Worm (Caenorhabditis elegans): ENCODE results near the gene ceh-75.

ceh-75 gene

DNA sequence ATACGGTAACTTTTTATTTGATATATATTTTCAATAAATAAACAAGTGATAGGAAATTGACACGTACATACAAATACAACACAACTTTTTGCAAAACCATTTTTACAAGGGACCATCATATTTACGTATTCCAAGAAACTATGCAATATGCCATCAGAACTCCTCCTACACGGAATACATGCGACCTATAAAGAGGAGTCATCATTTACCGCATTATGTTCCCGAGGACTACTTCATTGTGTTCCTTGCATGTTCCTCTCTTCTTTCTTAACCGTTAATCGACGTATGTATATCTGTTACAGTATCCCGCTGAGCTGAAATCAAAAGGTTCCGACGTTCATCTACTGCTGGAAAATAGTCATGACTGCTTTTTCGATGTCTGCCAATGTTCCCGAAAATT is 2.7 kb upstream of the ceh-75 start, which contains the start of gene C50H2.5:
TSS of gene C50H2.5 (plus strand) at position 301 of the 400 bp plus-strand sequence.
- TF ChIP-seq B0310.2 (tag; optimal IDR thresholded peaks at IDR 0.05) (no peak), tbx-11 (GFP tag; IDR thresholded peaks at IDR 0.05) (no peak), F13C5.2 (tag; optimal IDR thresholded peaks at IDR 0.05) (no peak), ets-7 (tag; optimal IDR thresholded peaks at IDR 0.05) (no peak), sea-1 (GFP tag; conservative IDR thresholded peaks at IDR 0.05) (no peak), tra-4 (tag; optimal IDR thresholded peaks at IDR 0.05) (no peak), tbx-37 (GFP tag; conservative IDR thresholded peaks at IDR 0.05) (no peak), ceh-36 (tag; optimal IDR thresholded peaks at IDR 0.05) (no peak), flt-1 (GFP tag; IDR thresholded peaks at IDR 0.05) (no peak)

- TF ChIP-seq hnd-1 (tag; optimal IDR thresholded peaks at IDR 0.05) (no peak), F13C5.2 (tag; optimal IDR thresholded peaks at IDR 0.05) (no peak), hmbx-1 (tag; optimal IDR thresholded peaks at IDR 0.05) (no peak), tbx-37 (GFP tag; conservative IDR thresholded peaks at IDR 0.05) (no peak), ceh-13 (GFP tag; optimal IDR thresholded peaks at IDR 0.05) (no peak)
Observed at ce11 chrV:9922481-9922880, 1.3 kb downstream of the ceh-75 start, which contains the start of gene C50H2.7. C50H2.7 (plus strand) TSS chrV:9922781.

ce11 chrV:9924389-9924788 is 3.3 kb downstream of the ceh-75 start:
- TF ChIP-seq ceh-36 (tag; optimal IDR thresholded peaks at IDR 0.05) = no peak
- TF ChIP-seq hmg-4 (GFP tag; optimal IDR thresholded peaks at IDR 0.05) = no peak
- no peak for TF ChIP-seq hmbx-1 (tag; optimal IDR thresholded peaks at IDR 0.05)
- TF ChIP-seq tbx-11 (GFP tag; IDR thresholded peaks at IDR 0.05) = no peak
- no peak for TF ChIP-seq B0310.2 (tag; optimal IDR thresholded peaks at IDR 0.05)
- no peak for TF ChIP-seq ceh-13 (GFP tag; optimal IDR thresholded peaks at IDR 0.05)
- TF ChIP-seq tra-4 (tag; optimal IDR thresholded peaks at IDR 0.05) = no peak
- TF ChIP-seq tbx-37 (GFP tag; conservative IDR thresholded peaks at IDR 0.05) = no peak
- TF ChIP-seq ets-7 (tag; optimal IDR thresholded peaks at IDR 0.05) = no peak
- no peak for TF ChIP-seq pes-1 (GFP tag; IDR thresholded peaks at IDR 0.05)
- no peak for TF ChIP-seq ama-1 (optimal IDR thresholded peaks at IDR 0.05)
- no peak for TF ChIP-seq sea-1 (GFP tag; conservative IDR thresholded peaks at IDR 0.05)
- no peak for TF ChIP-seq flt-1 (GFP tag; IDR thresholded peaks at IDR 0.05)
- TF ChIP-seq scrt-1 (GFP tag; IDR thresholded peaks at IDR 0.05) = no peak
- TF ChIP-seq F13C5.2 (tag; optimal IDR thresholded peaks at IDR 0.05) = no peak

ce11 chrV:9925647-9926046 is 4.5 kb downstream of the ceh-75 start:
- TF ChIP-seq B0310.2 (tag; optimal IDR thresholded peaks at IDR 0.05) (no peak), ceh-13 (GFP tag; optimal IDR thresholded peaks at IDR 0.05) (no peak), scrt-1 (GFP tag; IDR thresholded peaks at IDR 0.05) (no peak), tra-4 (tag; optimal IDR thresholded peaks at IDR 0.05) (no peak), hmbx-1 (tag; optimal IDR thresholded peaks at IDR 0.05) (no peak)

ce11 chrV:9926240-9926639 is 5.1 kb downstream of the ceh-75 start, which contains the start of gene C50H2.13:
C50H2.13 (plus strand) TSS chrV:9926540.
- TF ChIP-seq sea-1 (GFP tag; conservative IDR thresholded peaks at IDR 0.05) (no peak), ceh-36 (tag; optimal IDR thresholded peaks at IDR 0.05) (no peak), ceh-13 (GFP tag; optimal IDR thresholded peaks at IDR 0.05) (no peak), B0310.2 (tag; optimal IDR thresholded peaks at IDR 0.05) (no peak), pes-1 (GFP tag; IDR thresholded peaks at IDR 0.05) (no peak), ama-1 (optimal IDR thresholded peaks at IDR 0.05) (no peak), tbx-37 (GFP tag; conservative IDR thresholded peaks at IDR 0.05) (no peak), F13C5.2 (tag; optimal IDR thresholded peaks at IDR 0.05) (no peak), scrt-1 (GFP tag; IDR thresholded peaks at IDR 0.05) (no peak), tbx-11 (GFP tag; IDR thresholded peaks at IDR 0.05) (no peak), tra-4 (tag; optimal IDR thresholded peaks at IDR 0.05) (no peak), hnd-1 (tag; optimal IDR thresholded peaks at IDR 0.05) (no peak), ets-7 (tag; optimal IDR thresholded peaks at IDR 0.05) (no peak), hmbx-1 (tag; optimal IDR thresholded peaks at IDR 0.05) (no peak), aly-1 (tag; optimal IDR thresholded peaks at IDR 0.05) (no peak), hmg-4 (GFP tag; optimal IDR thresholded peaks at IDR 0.05) (no peak), flt-1 (GFP tag; IDR thresholded peaks at IDR 0.05) (no peak)

ce11 chrV:9927381-9927780 is 6.2 kb downstream of the ceh-75 start:
- TF ChIP-seq aly-1 (tag; optimal IDR thresholded peaks at IDR 0.05) (no peak), tbx-37 (GFP tag; conservative IDR thresholded peaks at IDR 0.05) (no peak), sea-1 (GFP tag; conservative IDR thresholded peaks at IDR 0.05) (no peak), ets-7 (tag; optimal IDR thresholded peaks at IDR 0.05) (no peak), B0310.2 (tag; optimal IDR thresholded peaks at IDR 0.05) (no peak), flt-1 (GFP tag; IDR thresholded peaks at IDR 0.05) (no peak), ceh-36 (tag; optimal IDR thresholded peaks at IDR 0.05) (no peak), pes-1 (GFP tag; IDR thresholded peaks at IDR 0.05) (no peak), hnd-1 (tag; optimal IDR thresholded peaks at IDR 0.05) (no peak), tra-4 (tag; optimal IDR thresholded peaks at IDR 0.05) (no peak), hmbx-1 (tag; optimal IDR thresholded peaks at IDR 0.05) (no peak), hmg-4 (GFP tag; optimal IDR thresholded peaks at IDR 0.05) (no peak), scrt-1 (GFP tag; IDR thresholded peaks at IDR 0.05) (no peak), tbx-11 (GFP tag; IDR thresholded peaks at IDR 0.05) (no peak), ceh-13 (GFP tag; optimal IDR thresholded peaks at IDR 0.05) (no peak), F13C5.2 (tag; optimal IDR thresholded peaks at IDR 0.05) (no peak), ama-1 (optimal IDR thresholded peaks at IDR 0.05) (no peak)

DNA sequence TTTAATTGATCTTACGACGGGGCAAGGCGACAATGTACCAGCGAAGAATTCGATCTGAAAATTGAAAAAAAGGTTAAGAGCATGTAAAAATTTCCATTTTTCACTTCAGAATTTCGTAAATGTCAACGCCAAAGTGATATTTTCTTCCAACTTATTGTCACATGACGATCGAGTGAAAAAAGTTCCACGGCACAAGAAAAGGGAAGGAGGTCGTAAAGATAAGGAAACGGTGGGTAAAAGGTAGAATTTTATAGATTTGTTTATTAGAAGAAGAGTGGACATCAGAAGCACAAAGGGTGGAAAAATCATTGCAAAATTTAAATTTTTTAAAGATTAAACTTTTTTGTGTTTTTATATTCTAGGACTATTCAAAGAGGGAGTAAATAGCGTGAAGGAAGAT is 6.8 kb downstream of the ceh-75 start:
- TF ChIP-seq ceh-36 (tag; optimal IDR thresholded peaks at IDR 0.05) (no peak), flt-1 (GFP tag; IDR thresholded peaks at IDR 0.05) (no peak), hmg-4 (GFP tag; optimal IDR thresholded peaks at IDR 0.05) (no peak), ceh-13 (GFP tag; optimal IDR thresholded peaks at IDR 0.05) (no peak), tbx-11 (GFP tag; IDR thresholded peaks at IDR 0.05) (no peak), tbx-37 (GFP tag; conservative IDR thresholded peaks at IDR 0.05) (no peak), ama-1 (optimal IDR thresholded peaks at IDR 0.05) (no peak), pes-1 (GFP tag; IDR thresholded peaks at IDR 0.05) (no peak), B0310.2 (tag; optimal IDR thresholded peaks at IDR 0.05) (no peak), ets-7 (tag; optimal IDR thresholded peaks at IDR 0.05) (no peak), hnd-1 (tag; optimal IDR thresholded peaks at IDR 0.05) (no peak), F13C5.2 (tag; optimal IDR thresholded peaks at IDR 0.05) (no peak), scrt-1 (GFP tag; IDR thresholded peaks at IDR 0.05) (no peak), tra-4 (tag; optimal IDR thresholded peaks at IDR 0.05) (no peak), aly-1 (tag; optimal IDR thresholded peaks at IDR 0.05) (no peak)

Measured in whole organism, early embryonic.